Worm (Caenorhabditis elegans): ENCODE measurements around the gene fzy-1.
A peak's percentile ranks its signal among the peaks of the same experiment; 100 is the strongest.

The fzy-1 gene

DNA sequence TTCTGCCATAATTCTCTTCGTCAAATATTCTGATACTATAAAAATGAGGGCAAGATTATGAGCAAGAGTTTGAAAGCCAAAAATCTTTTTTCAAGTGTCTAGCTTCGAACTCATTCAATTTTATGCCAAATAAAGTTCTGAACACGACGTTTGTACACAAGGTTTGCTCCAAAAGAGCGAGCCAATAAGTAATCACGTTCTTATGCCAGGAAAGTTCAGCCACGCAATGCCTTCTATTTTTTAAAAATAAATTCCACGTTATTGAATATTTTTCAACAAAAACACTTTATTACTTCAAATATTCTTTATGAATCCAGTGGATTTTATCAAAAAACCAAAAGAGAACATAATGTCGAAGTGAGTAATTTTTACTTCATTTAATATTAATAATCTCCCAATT lies 12.7 kb upstream of the fzy-1 start, which contains the start of gene nep-5:
Gene nep-5 (plus strand): TSS at position 301 of the 400 bp plus-strand sequence.
- TF ChIP-seq ztf-18 (tag; optimal IDR thresholded peaks at IDR 0.05): no peak
- TF ChIP-seq sptf-2 (GFP tag; optimal IDR thresholded peaks at IDR 0.05): no peak

ce11 chrII:5494405-5494804 lies 6.2 kb upstream of the fzy-1 start, which contains the start of gene F12A10.6:
TSS of gene F12A10.6 (minus strand) at chrII:5494505.
- no peak for TF ChIP-seq hsf-1 (GFP tag; IDR thresholded peaks at IDR 0.05)

ce11 chrII:5496375-5496774 lies 4.2 kb upstream of the fzy-1 start, which contains the start of gene F12A10.1:
TSS of gene F12A10.1 (plus strand) at chrII:5496540.
- TF ChIP-seq cebp-2 (GFP tag; IDR thresholded peaks at IDR 0.05) (no peak), dox-1 (GFP tag; IDR thresholded peaks at IDR 0.05) (no peak), B0019.2 (GFP tag; conservative IDR thresholded peaks at IDR 0.05) (no peak), ceh-27 (GFP tag; optimal IDR thresholded peaks at IDR 0.05) (no peak), attf-6 (GFP tag; IDR thresholded peaks at IDR 0.05) (no peak), ama-1 (optimal IDR thresholded peaks at IDR 0.05) (no peak), ama-1 (GFP tag; optimal IDR thresholded peaks at IDR 0.05) (no peak), tbp1 (GFP tag; optimal IDR thresholded peaks at IDR 0.05) (no peak), ekl-4 (GFP tag; IDR thresholded peaks at IDR 0.05) (no peak), ztf-25 (GFP tag; IDR thresholded peaks at IDR 0.05) (no peak), atf-7 (tag; optimal IDR thresholded peaks at IDR 0.05) (no peak)

DNA sequence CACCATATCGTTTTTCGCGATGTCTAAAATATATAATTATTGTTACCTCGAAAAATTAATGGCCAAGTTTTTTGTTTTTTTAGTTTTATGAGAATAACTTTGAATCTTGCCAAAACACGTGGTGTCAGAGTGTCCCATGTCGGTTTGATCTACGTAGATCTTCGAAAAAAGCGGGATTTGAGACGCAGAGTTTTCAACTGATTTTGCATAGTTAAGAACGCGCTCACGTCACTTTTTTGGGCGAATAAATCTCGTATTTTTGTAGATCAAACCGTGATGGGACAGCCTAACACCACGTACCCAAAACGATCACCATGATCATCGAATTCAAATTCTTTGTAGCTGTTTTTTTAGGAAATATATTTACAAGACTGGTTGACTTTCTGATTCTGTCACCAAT lies 3.0 kb upstream of the fzy-1 start:
- TF ChIP-seq nhr-179 (tag; optimal IDR thresholded peaks at IDR 0.05) (no peak), tbx-9 (tag; optimal IDR thresholded peaks at IDR 0.05; ENCODE audit: borderline replicate concordance) (no peak), xnd-1 (tag; optimal IDR thresholded peaks at IDR 0.05) (peak; percentile 44), fkh-3 (tag; optimal IDR thresholded peaks at IDR 0.05) (no peak), D2030.7 (GFP tag; IDR thresholded peaks at IDR 0.05) (0 out of 2 replicates have a peak, but pooled peaks have one; percentile 27), let-607 (tag; optimal IDR thresholded peaks at IDR 0.05) (no peak), ztf-3 (GFP tag; optimal IDR thresholded peaks at IDR 0.05) (no peak), madf-8 (GFP tag; conservative IDR thresholded peaks at IDR 0.05) (peak; percentile 33), ama-1 (optimal IDR thresholded peaks at IDR 0.05) (no peak), ama-1 (GFP tag; optimal IDR thresholded peaks at IDR 0.05) (no peak), ceh-91 (GFP tag; IDR thresholded peaks at IDR 0.05) (no peak), ztf-6 (GFP tag; IDR thresholded peaks at IDR 0.05) (no peak), mes-4 (tag; optimal IDR thresholded peaks at IDR 0.05) (no peak), sdz-38 (tag; optimal IDR thresholded peaks at IDR 0.05) (no peak), nfya-1 (tag; optimal IDR thresholded peaks at IDR 0.05; ENCODE audit: borderline replicate concordance, insufficient read depth) (no peak), Y56A3A.18 (GFP tag; IDR thresholded peaks at IDR 0.05) (0 out of 2 replicates have a peak, but pooled peaks have one; percentile 42), rpc-1 (optimal IDR thresholded peaks at IDR 0.05) (no peak), rpc-1 (tag; optimal IDR thresholded peaks at IDR 0.05) (no peak), snpc-1.1 (tag; optimal IDR thresholded peaks at IDR 0.05; ENCODE audit: insufficient read depth) (no peak), lir-1 (GFP tag; conservative IDR thresholded peaks at IDR 0.05) (no peak), ceh-40 (GFP tag; IDR thresholded peaks at IDR 0.05) (no peak), K12H6.12 (tag; optimal IDR thresholded peaks at IDR 0.05) (no peak), Y67H2A.10 (GFP tag; conservative IDR thresholded peaks at IDR 0.05) (no peak), akir-1 (GFP tag; optimal IDR thresholded peaks at IDR 0.05) (no peak), madf-6 (GFP tag; IDR thresholded peaks at IDR 0.05) (peak; percentile 83), madf-3 (GFP tag; IDR thresholded peaks at IDR 0.05) (peak; percentile 51; the same call in 1 of the 2 replicates), efl-1 (GFP tag; optimal IDR thresholded peaks at IDR 0.05) (peak; percentile 59), dpl-1 (GFP tag; optimal IDR thresholded peaks at IDR 0.05) (peak; percentile 14), bed-2 (GFP tag; IDR thresholded peaks at IDR 0.05) (no peak), atf-7 (tag; optimal IDR thresholded peaks at IDR 0.05) (no peak), gei-17 (GFP tag; optimal IDR thresholded peaks at IDR 0.05) (no peak), nhr-90 (tag; optimal IDR thresholded peaks at IDR 0.05) (no peak), attf-5 (GFP tag; optimal IDR thresholded peaks at IDR 0.05) (no peak), K11D2.4 (GFP tag; IDR thresholded peaks at IDR 0.05) (no peak; the same call in 1 of the 2 replicates)

Measured in whole organism, young adult.